Fruit fly (Drosophila melanogaster): ENCODE measurements around the gene CG12992.

DNA sequence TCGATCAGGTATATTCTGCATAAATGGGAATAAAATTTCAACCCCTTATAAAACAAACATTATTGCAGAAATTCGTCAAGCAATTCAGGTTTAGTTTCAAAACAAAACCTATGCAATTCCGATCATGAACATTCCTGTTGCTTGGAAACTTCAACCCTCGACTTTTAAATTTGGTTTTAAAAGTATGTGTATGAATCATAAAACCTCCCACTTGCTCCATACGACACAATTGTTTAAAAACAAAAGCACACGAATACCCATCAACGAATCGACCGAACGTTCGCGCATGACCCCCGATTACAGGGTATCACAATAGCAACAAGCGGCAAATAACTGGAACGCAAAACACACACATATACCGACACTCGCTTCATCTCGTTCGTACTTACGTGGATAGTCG lies 10.5 kb upstream of the CG12992 start:
- TF ChIP-seq CG15710 (tag; optimal IDR thresholded peaks at IDR 0.05) = peak; percentile 38
- peak; percentile 37 for TF ChIP-seq CG9948 (tag; optimal IDR thresholded peaks at IDR 0.05)
- TF ChIP-seq rn (GFP tag; IDR thresholded peaks at IDR 0.05) = 0 out of 2 replicates have a peak, but pooled peaks have one; percentile 30
- no peak for TF ChIP-seq CG13204 (GFP tag; optimal IDR thresholded peaks at IDR 0.05)

All from whole organism, pupa.